Fruit fly (Drosophila melanogaster) whole organism, wandering third instar larva: Measurements from ENCODE around the gene eIF1.

Experiments used
- Abd-B ChIP-seq: fragments of >200 bp; optimal IDR thresholded peaks from 2 replicates; lab custom pipeline; 2017; ENCODE audit warnings: missing biosample characterization, missing genetic modification characterization
- CG32264 ChIP-seq: fragments of 200-800 bp; sonication (Bioruptor generic); optimal IDR thresholded peaks from 2 replicates; lab custom pipeline; 2016; ENCODE audit warnings: missing biosample characterization, missing genetic modification characterization
- CG9705 ChIP-seq: fragments of 200-800 bp; sonication (Bioruptor generic); optimal IDR thresholded peaks from 2 replicates; lab custom pipeline; 2018; ENCODE audit warnings: missing biosample characterization, mild to moderate bottlenecking, missing genetic modification characterization
- CrebA ChIP-seq: fragments of 200-800 bp; sonication (Bioruptor generic); optimal IDR thresholded peaks from 2 replicates; lab custom pipeline; 2016; ENCODE audit warnings: missing biosample characterization, mild to moderate bottlenecking, missing genetic modification characterization, borderline replicate concordance
- Dfd ChIP-seq: fragments of >200 bp; optimal IDR thresholded peaks from 2 replicates; lab custom pipeline; 2017; ENCODE audit warnings: missing biosample characterization, missing genetic modification characterization
- Dif ChIP-seq: fragments of 200-275, 200-300 bp; sonication (Bioruptor generic); optimal IDR thresholded peaks from 2 replicates; lab custom pipeline; 2018; ENCODE audit warnings: missing biosample characterization, missing genetic modification characterization; ENCODE audit not compliant: partially characterized antibody
- GATAd ChIP-seq: sonication (Bioruptor generic); optimal IDR thresholded peaks from 2 replicates; lab custom pipeline; 2016; ENCODE audit warnings: missing biosample characterization, missing genetic modification characterization
- HLH106 ChIP-seq: fragments of 200-800 bp; optimal IDR thresholded peaks from 3 replicates; lab custom pipeline; 2019; ENCODE audit warnings: missing biosample characterization, mild to moderate bottlenecking, missing genetic modification characterization, moderate library complexity
- Hnf4 ChIP-seq: fragments of 200-800 bp; sonication (Bioruptor generic); optimal IDR thresholded peaks from 2 replicates; lab custom pipeline; 2016; ENCODE audit warnings: missing biosample characterization, mild to moderate bottlenecking, missing genetic modification characterization
- Hr78 ChIP-seq: fragments of >200 bp; optimal IDR thresholded peaks from 2 replicates; lab custom pipeline; 2017; ENCODE audit warnings: missing biosample characterization, missing genetic modification characterization
- Hr83 ChIP-seq: fragments of 200-300 bp; sonication (Bioruptor generic); optimal IDR thresholded peaks from 2 replicates; lab custom pipeline; 2016; ENCODE audit warnings: missing biosample characterization, mild to moderate bottlenecking, missing genetic modification characterization, moderate library complexity; ENCODE audit not compliant: poor library complexity, severe bottlenecking
- Jra ChIP-seq: sonication (Bioruptor generic); optimal IDR thresholded peaks from 2 replicates; lab custom pipeline; 2016; ENCODE audit warnings: missing biosample characterization, missing genetic modification characterization
- Myc ChIP-seq: fragments of >200 bp; optimal IDR thresholded peaks from 2 replicates; lab custom pipeline; 2017
- OdsH ChIP-seq: fragments of 200-800 bp; sonication (Bioruptor generic); optimal IDR thresholded peaks from 2 replicates; lab custom pipeline; 2016; ENCODE audit warnings: missing biosample characterization, mild to moderate bottlenecking, missing genetic modification characterization
- Rel ChIP-seq, 2 experiments: fragments of 200-800 bp; sonication (Bioruptor generic) in 1 of 2; optimal IDR thresholded peaks; 2 replicates in 1 of 2; 3 replicates in 1 of 2; lab custom pipeline; 2016 to 2019; ENCODE audit warnings: mild to moderate bottlenecking in 2 of 2, missing biosample characterization in 2 of 2, missing genetic modification characterization in 2 of 2, moderate library complexity in 1 of 2
- Sp1 ChIP-seq: fragments of 200-800 bp; sonication (Bioruptor generic); optimal IDR thresholded peaks from 3 replicates; lab custom pipeline; 2019; ENCODE audit warnings: missing biosample characterization, mild to moderate bottlenecking, missing genetic modification characterization, moderate library complexity
- Vsx2 ChIP-seq: fragments of 200-300, 225-300 bp; sonication (Bioruptor generic); optimal IDR thresholded peaks from 2 replicates; lab custom pipeline; 2018; ENCODE audit warnings: missing biosample characterization, missing genetic modification characterization; ENCODE audit not compliant: partially characterized antibody
- brk ChIP-seq: fragments of 200-800 bp; sonication (Bioruptor generic); optimal IDR thresholded peaks from 2 replicates; lab custom pipeline; 2016; ENCODE audit warnings: missing biosample characterization, mild to moderate bottlenecking, missing genetic modification characterization
- dmrt93B ChIP-seq: fragments of 200-800 bp; sonication (Bioruptor generic); optimal IDR thresholded peaks from 2 replicates; lab custom pipeline; 2018; ENCODE audit warnings: missing biosample characterization, mild to moderate bottlenecking, missing genetic modification characterization
- ey ChIP-seq: fragments of 200-800 bp; sonication (Bioruptor generic); optimal IDR thresholded peaks from 2 replicates; lab custom pipeline; 2016; ENCODE audit warnings: missing biosample characterization, missing genetic modification characterization
- foxo ChIP-seq, 2 experiments: fragments of 200-800 bp; sonication (Bioruptor generic); optimal IDR thresholded peaks; 2 replicates in 1 of 2; 3 replicates in 1 of 2; lab custom pipeline; 2016 to 2017; ENCODE audit warnings: missing biosample characterization in 2 of 2, missing genetic modification characterization in 2 of 2
- h ChIP-seq: fragments of 200-800 bp; sonication (Bioruptor generic); optimal IDR thresholded peaks from 3 replicates; lab custom pipeline; 2016; ENCODE audit warnings: missing biosample characterization, mild to moderate bottlenecking, missing genetic modification characterization
- lola ChIP-seq: fragments of >200 bp; optimal IDR thresholded peaks from 2 replicates; lab custom pipeline; 2017; ENCODE audit warnings: missing biosample characterization, missing genetic modification characterization
- pan ChIP-seq: fragments of >200 bp; optimal IDR thresholded peaks from 2 replicates; lab custom pipeline; 2017
- psq ChIP-seq: fragments of 200-800 bp; sonication (Bioruptor generic); optimal IDR thresholded peaks from 3 replicates; lab custom pipeline; 2017; ENCODE audit warnings: missing biosample characterization, mild to moderate bottlenecking, missing genetic modification characterization, moderate library complexity
- rgr ChIP-seq: fragments of 200-800 bp; sonication (Bioruptor generic); optimal IDR thresholded peaks from 3 replicates; lab custom pipeline; 2016; ENCODE audit warnings: missing biosample characterization, mild to moderate bottlenecking, missing genetic modification characterization
- sage ChIP-seq: fragments of 200-800 bp; sonication (Bioruptor generic); optimal IDR thresholded peaks from 2 replicates; lab custom pipeline; 2016; ENCODE audit warnings: missing biosample characterization, mild to moderate bottlenecking, missing genetic modification characterization
- sv ChIP-seq: fragments of 200-800 bp; sonication (Bioruptor generic); optimal IDR thresholded peaks from 3 replicates; lab custom pipeline; 2016; ENCODE audit warnings: missing biosample characterization, missing genetic modification characterization
- usp ChIP-seq: fragments of >200 bp; optimal IDR thresholded peaks from 2 replicates; lab custom pipeline; 2017; ENCODE audit warnings: missing biosample characterization, missing genetic modification characterization
- woc ChIP-seq: sonication (Bioruptor generic); optimal IDR thresholded peaks from 2 replicates; lab custom pipeline; 2016; ENCODE audit warnings: missing biosample characterization, mild to moderate bottlenecking, missing genetic modification characterization

eIF1 gene

DNA sequence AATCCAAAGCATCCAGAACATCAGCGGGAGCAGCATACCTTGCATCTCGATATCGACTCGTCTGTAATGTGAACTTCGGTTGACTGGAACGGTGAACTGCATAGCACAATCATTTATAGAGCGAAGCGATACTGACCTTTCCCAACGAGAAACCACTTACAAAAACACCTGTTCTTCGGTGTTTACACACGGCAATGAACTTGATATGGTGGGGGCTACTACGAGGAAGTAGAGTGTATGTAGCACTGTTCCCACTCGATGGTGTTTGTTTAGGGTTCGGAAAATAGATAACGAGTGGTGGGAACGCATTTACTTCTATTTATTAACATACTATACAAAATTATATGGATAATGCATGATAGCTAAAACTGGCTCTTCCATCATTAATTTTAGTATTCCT is 14.2 kb upstream of the eIF1 start, which contains the start of the genes CG32269 and CG32270:
CG32269 (minus strand) TSS at position 91 of the 400 bp plus-strand sequence.
CG32270 (minus strand) TSS at position 91 of the 400 bp plus-strand sequence.
- TF ChIP-seq Hr83 (peak; percentile 92), ey (GFP tag; lab: Kevin White, UChicago) (no peak)

DNA sequence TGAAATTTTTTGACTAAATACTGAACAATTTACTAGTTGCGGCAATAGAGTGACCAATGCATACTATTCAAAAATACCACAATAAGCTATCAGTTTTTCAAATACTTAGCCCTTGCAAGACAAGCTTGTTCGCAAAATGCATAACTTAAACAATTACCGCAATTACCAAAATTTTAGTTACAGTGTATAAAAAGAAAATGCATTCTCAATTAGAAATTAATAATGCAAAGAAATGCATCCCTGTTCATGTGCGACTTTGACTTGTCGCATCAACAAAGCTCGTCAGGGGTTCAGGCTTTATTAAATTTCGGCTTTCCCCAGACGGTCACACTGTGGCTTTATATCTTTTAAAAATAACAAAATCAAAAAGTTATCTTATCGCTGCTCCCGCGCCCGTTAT is 4.3 kb upstream of the eIF1 start, which contains the start of the genes hob and nSMase:
hob (minus strand) TSS at position 62 of the 400 bp plus-strand sequence.
nSMase (plus strand) TSS at position 298 of the 400 bp plus-strand sequence.
- TF ChIP-seq lola (GFP tag; lab: Kevin White, UChicago) (no peak), sv (GFP tag; lab: Kevin White, UChicago) (no peak), OdsH (GFP tag; lab: Kevin White, UChicago) (peak; percentile 34), HLH106 (no peak), Hnf4 (GFP tag; lab: Kevin White, UChicago) (no peak)

DNA sequence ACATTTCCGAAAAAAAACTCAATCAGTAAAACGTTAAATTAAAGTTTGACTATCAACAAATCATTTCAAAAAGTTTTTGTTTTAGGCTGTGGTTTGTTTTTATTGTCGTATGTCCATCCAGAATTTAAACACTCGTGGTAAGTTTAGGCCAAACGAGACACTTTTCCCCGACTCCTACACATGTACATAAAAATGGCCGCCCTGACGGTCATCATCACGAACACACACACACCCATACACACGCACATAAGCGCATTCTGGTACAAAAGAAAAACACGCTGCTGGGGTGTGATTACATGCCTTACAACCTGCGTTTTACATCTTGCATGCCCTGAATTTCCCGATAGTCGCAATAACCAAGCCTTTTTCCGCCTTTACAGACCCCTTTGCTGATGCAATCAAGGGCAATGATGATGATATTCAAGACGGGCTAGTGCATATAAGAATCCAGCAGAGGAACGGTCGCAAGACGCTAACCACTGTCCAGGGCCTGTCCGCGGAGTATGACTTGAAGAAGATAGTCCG is 311 bp downstream of the eIF1 start:
- TF ChIP-seq HLH106: no peak
- TF ChIP-seq Myc (lab: Kevin White, UChicago): no peak
- TF ChIP-seq Hnf4 (GFP tag; lab: Kevin White, UChicago): no peak
- TF ChIP-seq Dfd (GFP tag; lab: Kevin White, UChicago): no peak
- TF ChIP-seq rgr (GFP tag; lab: Kevin White, UChicago): no peak
- TF ChIP-seq sage (GFP tag; lab: Kevin White, UChicago): no peak
- no peak for TF ChIP-seq Hr78 (GFP tag; lab: Kevin White, UChicago)
- no peak for TF ChIP-seq CrebA (GFP tag; lab: Kevin White, UChicago)
- TF ChIP-seq Dif: no peak
- no peak for TF ChIP-seq OdsH (GFP tag; lab: Kevin White, UChicago)
- no peak for TF ChIP-seq CG9705 (GFP tag; lab: Kevin White, UChicago)

DNA sequence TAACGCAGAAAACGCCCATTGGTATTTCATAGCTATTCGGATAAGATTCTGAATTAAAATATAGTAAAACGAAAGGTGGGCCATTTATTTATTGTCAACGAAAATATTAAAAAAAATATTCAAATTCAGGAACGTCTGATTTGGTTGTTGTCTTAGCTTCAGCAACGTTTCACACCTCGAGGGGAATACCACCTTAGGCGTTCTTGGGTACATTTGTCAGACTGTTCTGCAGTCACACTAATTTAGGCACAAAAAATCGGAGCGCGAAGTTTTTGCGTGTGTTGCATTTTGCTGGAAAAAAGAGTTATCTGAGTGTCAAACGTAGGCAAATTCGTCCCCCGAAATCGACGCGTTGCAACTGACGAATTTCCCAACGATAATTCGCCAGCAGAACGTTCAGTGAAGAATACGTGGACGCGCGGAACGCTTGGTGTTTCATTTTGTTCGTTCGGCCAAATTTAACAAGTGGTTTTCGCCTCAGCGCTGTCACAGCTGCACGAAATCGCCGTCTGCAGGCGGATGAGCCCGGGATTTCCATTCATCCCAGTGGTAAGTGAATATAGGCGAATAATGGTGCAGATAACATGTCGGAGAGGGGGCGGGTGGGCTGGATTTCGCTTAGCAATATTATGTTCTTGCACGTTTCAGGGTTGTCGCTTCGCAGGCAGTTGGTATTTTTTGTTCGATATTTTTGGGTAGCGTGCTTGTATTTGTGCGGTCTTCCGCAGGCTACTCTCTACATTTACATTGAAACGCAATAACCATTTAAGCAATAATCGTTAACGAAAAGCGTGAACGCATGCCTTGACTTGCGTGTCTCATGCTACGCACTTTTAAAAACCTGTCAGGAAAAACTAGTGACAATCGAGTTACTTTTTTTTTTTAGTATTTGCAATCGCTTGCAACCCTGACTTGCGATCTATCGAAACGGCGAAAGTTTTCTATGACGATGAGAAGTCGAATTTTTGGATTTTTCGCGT is 1.9 kb downstream of the eIF1 start, which contains the start of gene Larp4B:
Larp4B (plus strand) TSS at position 99 of the 980 bp plus-strand sequence.
- TF ChIP-seq CG32264 (GFP tag; lab: Kevin White, UChicago) (no peak), woc (GFP tag; lab: Kevin White, UChicago) (no peak), sage (GFP tag; lab: Kevin White, UChicago) (no peak), dmrt93B (GFP tag; lab: Kevin White, UChicago) (no peak), psq (GFP tag; lab: Kevin White, UChicago) (no peak), pan (lab: Kevin White, UChicago) (no peak), Abd-B (GFP tag; lab: Kevin White, UChicago) (no peak), Hr83 (no peak), Hr78 (GFP tag; lab: Kevin White, UChicago) (no peak), usp (GFP tag; lab: Kevin White, UChicago) (no peak), foxo (GFP tag; optimal IDR thresholded peaks at IDR 0.05; lab: Kevin White, UChicago) (peak in 1 of 2 experiments; percentile 17), h (GFP tag; lab: Kevin White, UChicago) (peak; percentile 13), HLH106 (no peak), GATAd (GFP tag; lab: Kevin White, UChicago) (no peak), Jra (GFP tag; lab: Kevin White, UChicago) (peak; percentile 27), Dif (no peak), brk (no peak), rgr (GFP tag; lab: Kevin White, UChicago) (peak; percentile 36), ey (GFP tag; lab: Kevin White, UChicago) (no peak), Sp1 (peak; percentile 6), Rel (GFP tag; optimal IDR thresholded peaks at IDR 0.05; lab: Kevin White, UChicago) (no peak), Rel (tag; optimal IDR thresholded peaks at IDR 0.05; lab: Kevin White, UChicago) (peak; percentile 97), Vsx2 (GFP tag; lab: Kevin White, UChicago) (no peak)
